Worm (Caenorhabditis elegans) whole organism, L4 larva: ENCODE measurements around the gene frm-8.

ENCODE experiments used
- D1046.2 ChIP-seq: fragments of 200-800 bp; sonication (Bioruptor generic); IDR thresholded peaks from 2 replicates; pipeline ENCODE4 v1.3.6; 2022; ENCODE audit warnings: missing genetic modification characterization, missing compliant biosample characterization
- F10B5.3 ChIP-seq: sonication (generic microtip); optimal IDR thresholded peaks from 2 replicates; lab custom pipeline; 2016; ENCODE audit warnings: mild to moderate bottlenecking, missing genetic modification characterization, missing compliant biosample characterization
- F49E8.2 ChIP-seq: sonication (generic microtip); optimal IDR thresholded peaks from 2 replicates; lab custom pipeline; 2016; ENCODE audit warnings: missing compliant biosample characterization, mild to moderate bottlenecking, missing genetic modification characterization, borderline replicate concordance
- T20F7.1 ChIP-seq: fragments of 200-800 bp; sonication (Bioruptor generic); optimal IDR thresholded peaks from 2 replicates; lab custom pipeline; 2018; ENCODE audit warnings: mild to moderate bottlenecking, missing genetic modification characterization, missing compliant biosample characterization
- T26A8.4 ChIP-seq: fragments of 200-800 bp; sonication (Bioruptor generic); IDR thresholded peaks from 2 replicates; pipeline ENCODE4 v1.3.6; 2022; ENCODE audit warnings: missing genetic modification characterization, missing compliant biosample characterization
- Y5F2A.4 ChIP-seq: fragments of 200-800 bp; sonication (Bioruptor generic); optimal IDR thresholded peaks from 2 replicates; lab custom pipeline; 2018; ENCODE audit warnings: mild to moderate bottlenecking, missing genetic modification characterization, missing compliant biosample characterization
- Y75B8A.6 ChIP-seq: fragments of 200-800 bp; sonication (Bioruptor generic); IDR thresholded peaks from 2 replicates; pipeline ENCODE4 v1.3.6; 2022; ENCODE audit warnings: missing genetic modification reagents, missing genetic modification characterization, missing compliant biosample characterization
- ZK546.5 ChIP-seq, 2 experiments: sonication (generic microtip); optimal IDR thresholded peaks; 2 replicates each; lab custom pipeline; 2017; ENCODE audit warnings: missing biosample characterization in 2 of 2, missing genetic modification characterization in 2 of 2
- aha-1 ChIP-seq: fragments of 150-350 bp; peaks from one replicate; lab custom pipeline; 2014; ENCODE audit warnings: missing biosample characterization, missing genetic modification characterization
- attf-4 ChIP-seq: sonication (generic microtip); optimal IDR thresholded peaks from 3 replicates; lab custom pipeline; 2017; ENCODE audit warnings: missing biosample characterization, missing genetic modification characterization
- ceh-20 ChIP-seq: fragments of 200-800 bp; sonication (Bioruptor generic); IDR thresholded peaks from 2 replicates; pipeline ENCODE4 v1.3.6; 2022; ENCODE audit warnings: missing genetic modification reagents, missing genetic modification characterization, missing compliant biosample characterization
- ceh-28 ChIP-seq: fragments of 150-350 bp; optimal IDR thresholded peaks from 2 replicates; lab custom pipeline; 2014; ENCODE audit warnings: missing biosample characterization, missing genetic modification reagents, missing genetic modification characterization
- ceh-62 ChIP-seq: sonication (generic microtip); optimal IDR thresholded peaks from 2 replicates; lab custom pipeline; 2017; ENCODE audit warnings: missing biosample characterization, missing genetic modification characterization
- dpl-1 ChIP-seq: fragments of 150-350 bp; optimal IDR thresholded peaks from 2 replicates; lab custom pipeline; 2014; ENCODE audit warnings: missing biosample characterization, missing genetic modification reagents, missing genetic modification characterization
- egl-43 ChIP-seq: fragments of 200-800 bp; sonication (Bioruptor generic); IDR thresholded peaks from 2 replicates; pipeline ENCODE4 v1.3.6; 2022; ENCODE audit warnings: missing genetic modification reagents, missing genetic modification characterization, missing compliant biosample characterization
- fos-1 ChIP-seq: fragments of 150-350 bp; optimal IDR thresholded peaks from 2 replicates; lab custom pipeline; 2014; ENCODE audit warnings: missing biosample characterization, missing genetic modification characterization
- hlh-30 ChIP-seq: sonication (generic microtip); optimal IDR thresholded peaks from 2 replicates; lab custom pipeline; 2017; ENCODE audit warnings: antibody characterized with exemption, mild to moderate bottlenecking, missing genetic modification characterization, missing compliant biosample characterization; ENCODE audit not compliant: insufficient read depth
- hmg-1.1 ChIP-seq: fragments of 200-800 bp; sonication (Bioruptor generic); IDR thresholded peaks from 2 replicates; pipeline ENCODE4 v1.3.6; 2022; ENCODE audit warnings: missing genetic modification reagents, missing genetic modification characterization, missing compliant biosample characterization
- lin-13 ChIP-seq: fragments of 150-350 bp; optimal IDR thresholded peaks from 2 replicates; lab custom pipeline; 2014; ENCODE audit warnings: missing biosample characterization, missing genetic modification reagents, missing genetic modification characterization
- lin-15B ChIP-seq: fragments of 150-350 bp; sonication (generic microtip); optimal IDR thresholded peaks from 3 replicates; lab custom pipeline; 2014; ENCODE audit warnings: missing biosample characterization, missing genetic modification characterization
- lin-38 ChIP-seq: fragments of 200-800 bp; sonication (Bioruptor generic); IDR thresholded peaks from 2 replicates; pipeline ENCODE4 v1.3.6; 2022; ENCODE audit warnings: missing genetic modification reagents, missing genetic modification characterization, missing compliant biosample characterization
- lsy-2 ChIP-seq, 2 experiments: fragments of 150-350 bp in 1 of 2; sonication (generic microtip) in 1 of 2; optimal IDR thresholded peaks; 2 replicates each; lab custom pipeline; 2014 to 2017; ENCODE audit warnings: missing biosample characterization in 2 of 2, missing genetic modification characterization in 2 of 2
- mes-2 ChIP-seq: sonication (generic microtip); optimal IDR thresholded peaks from 2 replicates; lab custom pipeline; 2016; ENCODE audit warnings: missing genotype, mild to moderate bottlenecking, missing genetic modification characterization, missing compliant biosample characterization; ENCODE audit not compliant: poor library complexity, severe bottlenecking
- nhr-10 ChIP-seq: fragments of 150-350 bp; optimal IDR thresholded peaks from 2 replicates; lab custom pipeline; 2014; ENCODE audit warnings: missing biosample characterization, missing genetic modification characterization
- nhr-102 ChIP-seq: sonication (generic microtip); optimal IDR thresholded peaks from 2 replicates; lab custom pipeline; 2016; ENCODE audit warnings: mild to moderate bottlenecking, missing genetic modification characterization, moderate library complexity, missing compliant biosample characterization
- pqm-1 ChIP-seq: sonication (generic microtip); optimal IDR thresholded peaks from 2 replicates; lab custom pipeline; 2017; ENCODE audit warnings: missing biosample characterization, missing genetic modification characterization
- rbr-2 ChIP-seq: sonication (generic microtip); optimal IDR thresholded peaks from 2 replicates; lab custom pipeline; 2016; ENCODE audit warnings: missing genotype, missing genetic modification characterization, missing compliant biosample characterization
- sdz-12 ChIP-seq: fragments of 200-800 bp; sonication (Bioruptor generic); optimal IDR thresholded peaks from 2 replicates; lab custom pipeline; 2018; ENCODE audit warnings: mild to moderate bottlenecking, missing genetic modification characterization, missing compliant biosample characterization
- set-16 ChIP-seq: fragments of 200-800 bp; sonication (Bioruptor generic); IDR thresholded peaks from 2 replicates; pipeline ENCODE4 v1.3.6; 2022; ENCODE audit warnings: missing genetic modification reagents, missing genetic modification characterization, missing compliant biosample characterization
- snpc-1.2 ChIP-seq: fragments of 200-800 bp; sonication (Bioruptor generic); IDR thresholded peaks from 2 replicates; pipeline ENCODE4 v1.3.6; 2022; ENCODE audit warnings: missing genetic modification reagents, missing genetic modification characterization, missing compliant biosample characterization
- unc-62 ChIP-seq, 3 experiments: fragments of 150-350 bp in 1 of 3; sonication (generic microtip); optimal IDR thresholded peaks in 2 of 3; peaks in 1 of 3; 1 replicate in 1 of 3; 2 replicates in 2 of 3; lab custom pipeline; 2014 to 2017; ENCODE audit warnings: missing biosample characterization in 3 of 3, missing genetic modification characterization in 3 of 3, missing genetic modification reagents in 3 of 3, missing genotype in 1 of 3
- zfp-2 ChIP-seq: sonication (generic microtip); optimal IDR thresholded peaks from 2 replicates; lab custom pipeline; 2016; ENCODE audit warnings: mild to moderate bottlenecking, missing genetic modification characterization, missing compliant biosample characterization
- zfp-3 ChIP-seq: fragments of 200-800 bp; sonication (Bioruptor generic); conservative IDR thresholded peaks from 2 replicates; pipeline ENCODE4 v1.3.6; 2022; ENCODE audit warnings: missing genetic modification reagents, missing genetic modification characterization, missing compliant biosample characterization
- ztf-7 ChIP-seq: fragments of 150-350 bp; optimal IDR thresholded peaks from 2 replicates; lab custom pipeline; 2014; ENCODE audit warnings: missing biosample characterization, missing genetic modification characterization

Gene frm-8

DNA sequence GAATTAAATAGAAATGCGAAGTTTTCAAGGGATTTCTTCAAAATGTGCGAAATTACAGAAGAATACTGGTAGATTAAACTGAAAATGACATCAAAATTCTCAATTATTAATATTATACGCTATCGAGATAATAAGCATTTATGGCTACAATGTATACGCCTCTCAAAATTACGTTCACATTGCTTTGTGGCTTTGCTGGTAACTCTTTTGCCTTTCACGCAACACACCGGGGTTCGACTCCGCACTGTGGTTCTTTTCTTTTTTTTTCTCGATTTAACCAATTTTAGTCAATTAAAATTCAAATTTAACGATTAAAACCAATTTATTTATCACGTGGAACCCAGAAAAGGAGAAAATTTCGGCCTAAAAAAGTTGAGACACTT, 30.1 kb upstream of the frm-8 start (continued):
- TF ChIP-seq ceh-20 (GFP tag; lab: Robert Waterston, UW) (no peak; the same call in 1 of the 2 replicates), zfp-2 (tag; lab: Kevin White, UChicago) (peak; percentile 3), sdz-12 (peak; percentile 16), zfp-3 (0 out of 2 replicates have a peak, but pooled peaks have one; percentile 7), F10B5.3 (tag; lab: Kevin White, UChicago) (peak; percentile 59), ztf-7 (tag; lab: Kevin White, UChicago) (peak; percentile 11), pqm-1 (tag; lab: Kevin White, UChicago) (no peak), lin-15B (tag; lab: Kevin White, UChicago) (no peak), hmg-1.1 (GFP tag; lab: Robert Waterston, UW) (peak; percentile 37)

DNA sequence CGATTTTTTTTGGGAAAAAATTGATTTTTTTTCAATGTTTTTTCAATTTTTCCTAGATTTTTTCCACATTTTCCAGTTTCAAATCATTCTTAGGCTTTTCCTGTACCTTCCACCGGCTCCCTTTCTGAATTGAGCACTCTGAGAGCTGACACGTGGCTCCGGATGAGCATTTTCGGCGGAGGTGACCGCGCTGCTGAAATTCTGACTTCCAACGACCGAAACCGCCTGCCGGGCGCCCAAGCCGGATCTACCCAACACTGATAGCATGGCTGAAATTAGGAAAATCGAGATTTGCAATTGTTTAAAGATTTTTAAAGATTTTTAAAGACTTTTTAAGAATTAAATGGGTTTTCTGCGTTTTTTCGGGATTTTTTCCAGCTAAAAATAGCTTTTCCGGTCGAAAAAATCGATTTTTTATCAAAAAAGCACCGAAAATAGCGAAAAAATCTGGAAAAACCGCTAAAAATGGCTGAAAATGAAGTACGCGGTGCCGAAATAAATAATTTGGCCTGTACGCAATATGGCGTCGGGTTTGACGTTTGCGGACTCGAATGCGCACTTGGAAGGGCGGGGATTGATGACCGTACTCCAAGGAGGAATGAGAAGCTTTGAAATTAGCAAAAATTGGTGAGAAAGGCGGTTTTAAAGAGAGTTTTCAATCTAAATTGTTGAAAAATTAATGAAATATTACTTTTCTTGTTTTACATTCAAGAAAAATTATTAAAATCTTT, 29.5 kb upstream of the frm-8 start, which contains the start of gene nduf-9:
nduf-9 (minus strand) TSS at position 269 of the 731 bp plus-strand sequence.
- peak; percentile 9 for TF ChIP-seq lin-38
- TF ChIP-seq snpc-1.2 (GFP tag; lab: Robert Waterston, UW) = no peak
- peak; percentile 30 to 95 for TF ChIP-seq lsy-2 (tag; optimal IDR thresholded peaks at IDR 0.05; lab: Kevin White, UChicago)
- no peak for TF ChIP-seq F49E8.2 (tag; lab: Kevin White, UChicago)
- TF ChIP-seq lin-13 = peak; percentile 29
- peak; percentile 53 for TF ChIP-seq aha-1
- peak; percentile 8; the same call in 1 of the 2 replicates for TF ChIP-seq hmg-1.1 (GFP tag; lab: Robert Waterston, UW)
- no peak for TF ChIP-seq D1046.2 (GFP tag; lab: Robert Waterston, UW)
- peak; percentile 11 for TF ChIP-seq hlh-30 (tag; lab: Kevin White, UChicago)
- peak; percentile 83 for TF ChIP-seq mes-2 (tag; lab: Kevin White, UChicago)
- TF ChIP-seq ZK546.5 (tag; optimal IDR thresholded peaks at IDR 0.05; lab: Kevin White, UChicago) = no peak
- peak; percentile 49 for TF ChIP-seq dpl-1 (GFP tag; lab: Kevin White, UChicago)
- TF ChIP-seq attf-4 (tag; lab: Kevin White, UChicago) = no peak
- peak; percentile 52; the same call in 1 of the 2 replicates for TF ChIP-seq set-16 (GFP tag; lab: Robert Waterston, UW)
- TF ChIP-seq rbr-2 (tag; lab: Kevin White, UChicago) = peak; percentile 6
- TF ChIP-seq unc-62 (GFP tag; optimal IDR thresholded peaks at IDR 0.05 in 1 of 2; lab: Kevin White, UChicago) = peak in 1 of 2 experiments; percentile 63
- no peak for TF ChIP-seq unc-62 (tag; optimal IDR thresholded peaks at IDR 0.05; lab: Kevin White, UChicago)
- no peak for TF ChIP-seq nhr-10 (tag; lab: Kevin White, UChicago)
- no peak for TF ChIP-seq Y5F2A.4 (GFP tag; lab: Kevin White, UChicago)

DNA sequence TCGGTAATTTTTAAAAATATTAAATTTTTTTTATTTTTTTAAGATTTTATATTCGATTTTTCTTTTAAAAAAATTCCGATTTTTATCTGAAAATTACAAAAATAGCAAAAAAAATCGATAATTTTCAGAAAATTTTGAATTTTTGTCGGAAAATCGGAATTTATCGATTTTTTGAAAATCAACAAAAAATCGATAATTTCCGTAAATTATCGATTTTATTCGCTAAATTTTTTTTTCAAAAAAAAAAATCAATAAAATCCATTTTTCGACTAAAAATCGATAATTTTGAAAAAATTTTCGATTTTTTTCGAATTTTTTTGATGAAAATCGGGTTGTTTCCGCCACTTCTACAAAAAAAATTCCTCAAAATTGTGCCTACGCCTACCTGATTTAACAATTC, 23.4 kb upstream of the frm-8 start:
- TF ChIP-seq egl-43 (GFP tag; lab: Robert Waterston, UW) = no peak
- no peak for TF ChIP-seq fos-1
- TF ChIP-seq ztf-7 (tag; lab: Kevin White, UChicago) = no peak
- no peak for TF ChIP-seq T26A8.4 (GFP tag; lab: Robert Waterston, UW)
- TF ChIP-seq ceh-28 (tag; lab: Kevin White, UChicago) = peak; percentile 89

DNA sequence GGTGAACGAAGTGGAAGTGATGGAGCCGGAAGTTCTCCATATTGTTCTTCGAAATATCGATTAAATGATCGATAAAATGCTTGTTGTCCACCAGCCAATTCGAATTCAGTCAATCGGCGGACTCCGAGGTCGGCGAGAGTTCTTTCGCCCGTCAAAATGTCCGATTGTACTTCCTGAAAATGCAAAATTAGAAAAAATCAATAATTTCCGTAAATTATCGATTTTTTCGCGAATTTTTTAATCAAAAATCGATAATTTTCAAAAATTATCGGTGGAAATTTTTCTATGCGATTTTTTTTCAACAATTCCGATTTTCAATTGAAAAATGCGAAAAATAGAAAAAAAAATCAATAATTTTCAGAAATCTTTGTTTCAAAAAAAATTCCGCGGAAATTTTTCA, 23.0 kb upstream of the frm-8 start:
- TF ChIP-seq mes-2 (tag; lab: Kevin White, UChicago) (no peak), nhr-102 (tag; lab: Kevin White, UChicago) (no peak), T20F7.1 (GFP tag; lab: Kevin White, UChicago) (no peak), Y75B8A.6 (GFP tag; lab: Robert Waterston, UW) (no peak), hlh-30 (tag; lab: Kevin White, UChicago) (no peak), ceh-28 (tag; lab: Kevin White, UChicago) (peak; percentile 57), ceh-62 (tag; lab: Kevin White, UChicago) (no peak)
- TF ChIP-seq, all 104 proteins: peak for 1
